Worm (Caenorhabditis elegans): Measurements from ENCODE around the gene K12D12.5.

DNA sequence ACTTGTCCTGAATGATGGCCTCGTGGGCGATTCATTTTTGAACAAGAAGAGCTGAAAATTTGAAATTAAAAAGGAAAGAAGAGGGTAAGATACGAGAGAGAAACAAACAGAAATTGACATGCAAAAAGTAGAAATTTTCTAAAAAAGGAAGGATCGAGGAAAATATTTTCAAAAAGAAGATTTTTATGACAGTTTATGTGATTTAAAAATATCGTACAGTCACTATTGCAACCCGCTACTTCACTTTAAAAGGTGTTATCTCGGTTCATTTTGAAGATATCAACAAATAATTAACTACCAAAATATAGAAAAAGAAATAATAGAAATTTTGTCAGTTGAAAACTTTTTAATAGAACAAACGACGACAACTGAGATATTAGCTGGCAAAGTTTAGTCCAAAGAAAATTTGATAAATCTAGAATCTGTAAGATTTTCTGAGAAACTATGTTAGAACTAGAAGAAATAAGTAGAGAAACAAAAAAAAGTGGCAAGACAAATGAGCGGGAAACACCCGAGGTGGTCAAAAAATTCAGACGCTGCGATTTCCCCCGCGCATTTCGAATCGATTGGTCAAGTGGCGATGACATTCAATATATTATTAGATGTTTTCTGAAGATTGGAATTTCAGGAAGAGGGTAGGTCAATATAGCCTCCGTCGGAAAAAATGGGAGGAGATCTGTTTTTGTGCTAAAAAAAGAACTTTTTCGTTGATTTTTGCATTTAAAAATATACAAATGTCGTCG is 37.1 kb upstream of the K12D12.5 start, which contains the start of gene Y6D1A.1:
- TF ChIP-seq tbx-8 (GFP tag; optimal IDR thresholded peaks at IDR 0.05) (no peak), pha-4 (tag; optimal IDR thresholded peaks at IDR 0.05) (no peak), nhr-237 (tag; optimal IDR thresholded peaks at IDR 0.05) (no peak), drap-1 (GFP tag; optimal IDR thresholded peaks at IDR 0.05) (no peak), bed-3 (GFP tag; optimal IDR thresholded peaks at IDR 0.05) (no peak), nhr-28 (tag; optimal IDR thresholded peaks at IDR 0.05) (no peak), hlh-1 (tag; optimal IDR thresholded peaks at IDR 0.05) (no peak), ces-1 (GFP tag; optimal IDR thresholded peaks at IDR 0.05) (no peak)

Data from whole organism, mixed stage, embryonic.